Fruit fly (Drosophila melanogaster) whole organism, embryonic: ENCODE data around the gene RpS28a.

Source experiments
- Adf1 ChIP-seq: fragments of 200-800 bp; sonication (Bioruptor generic); IDR thresholded peaks from 2 replicates; pipeline ENCODE4 v1.3.6; 2022; ENCODE audit warnings: missing biosample characterization, missing genetic modification characterization
- Antp ChIP-seq: fragments of 200-800 bp; sonication (Bioruptor generic); optimal IDR thresholded peaks from 3 replicates; lab custom pipeline; 2016; ENCODE audit warnings: missing biosample characterization, missing genetic modification characterization
- CG10147 ChIP-seq: fragments of 200-800 bp; sonication (Bioruptor generic); optimal IDR thresholded peaks from 2 replicates; lab custom pipeline; 2019; ENCODE audit warnings: missing biosample characterization, mild to moderate bottlenecking, missing genetic modification characterization, moderate library complexity
- CG10274 ChIP-seq: fragments of 200-800 bp; sonication (Bioruptor generic); optimal IDR thresholded peaks from 3 replicates; lab custom pipeline; 2017; ENCODE audit warnings: missing biosample characterization, mild to moderate bottlenecking, missing genetic modification characterization
- CG11695 ChIP-seq: fragments of 200-800 bp; sonication (Bioruptor generic); IDR thresholded peaks from 3 replicates; pipeline ENCODE4 v1.3.6; 2022; ENCODE audit warnings: missing biosample characterization, missing genetic modification characterization
- CG13424 ChIP-seq: fragments of 200-800 bp; sonication (Bioruptor generic); optimal IDR thresholded peaks from 2 replicates; lab custom pipeline; 2019; ENCODE audit warnings: missing biosample characterization, mild to moderate bottlenecking, missing genetic modification characterization, moderate library complexity
- CG16779 ChIP-seq: fragments of 200-800 bp; sonication (Bioruptor generic); IDR thresholded peaks from 2 replicates; pipeline ENCODE4 v1.3.6; 2022; ENCODE audit warnings: missing biosample characterization, missing genetic modification characterization
- CG17359 ChIP-seq: fragments of 200-800 bp; sonication (Bioruptor generic); optimal IDR thresholded peaks from 3 replicates; lab custom pipeline; 2018; ENCODE audit warnings: missing biosample characterization, mild to moderate bottlenecking, missing genetic modification characterization, moderate library complexity
- CG17385 ChIP-seq: fragments of 200-800 bp; sonication (Bioruptor generic); optimal IDR thresholded peaks from 3 replicates; lab custom pipeline; 2018; ENCODE audit warnings: missing biosample characterization, mild to moderate bottlenecking, missing genetic modification characterization
- CG17829 ChIP-seq: fragments of 200-800 bp; optimal IDR thresholded peaks from 2 replicates; lab custom pipeline; 2019; ENCODE audit warnings: missing biosample characterization, mild to moderate bottlenecking, missing genetic modification characterization, moderate library complexity
- CG32532 ChIP-seq: fragments of 200-800 bp; sonication (Bioruptor generic); IDR thresholded peaks from 2 replicates; pipeline ENCODE4 v1.3.6; 2022; ENCODE audit warnings: missing biosample characterization, missing genetic modification characterization
- CG34376 ChIP-seq: fragments of 200-800 bp; sonication (Bioruptor generic); optimal IDR thresholded peaks from 2 replicates; lab custom pipeline; 2018; ENCODE audit warnings: missing biosample characterization, mild to moderate bottlenecking, missing genetic modification characterization
- CG6272 ChIP-seq: fragments of 200-800 bp; sonication (Bioruptor generic); IDR thresholded peaks from 2 replicates; pipeline ENCODE4 v1.3.6; 2022; ENCODE audit warnings: missing biosample characterization, missing genetic modification characterization
- CG6765 ChIP-seq: fragments of 200-800 bp; sonication (Bioruptor generic); optimal IDR thresholded peaks from 3 replicates; lab custom pipeline; 2017; ENCODE audit warnings: missing biosample characterization, mild to moderate bottlenecking, missing genetic modification characterization
- CG6854 ChIP-seq: fragments of 200-800 bp; sonication (Bioruptor generic); optimal IDR thresholded peaks from 3 replicates; lab custom pipeline; 2017; ENCODE audit warnings: missing biosample characterization, mild to moderate bottlenecking, missing genetic modification characterization
- CG7839 ChIP-seq: fragments of 200-800 bp; sonication (Bioruptor generic); optimal IDR thresholded peaks from 3 replicates; lab custom pipeline; 2018; ENCODE audit warnings: missing biosample characterization, mild to moderate bottlenecking, missing genetic modification characterization, moderate library complexity
- CG8290 ChIP-seq, 3 experiments: fragments of 200-800 bp; sonication (Bioruptor generic); optimal IDR thresholded peaks; 2 replicates each; lab custom pipeline; 2016 to 2019; ENCODE audit warnings: missing biosample characterization in 3 of 3, missing genetic modification characterization in 3 of 3, mild to moderate bottlenecking in 2 of 3, moderate library complexity in 1 of 3
- CG8765 ChIP-seq: fragments of 200-800 bp; sonication (Bioruptor generic); IDR thresholded peaks from 2 replicates; pipeline ENCODE4 v1.3.6; 2022; ENCODE audit warnings: missing biosample characterization, missing genetic modification characterization
- CoRest ChIP-seq: fragments of 200-800 bp; sonication (Bioruptor generic); optimal IDR thresholded peaks from 3 replicates; lab custom pipeline; 2018; ENCODE audit warnings: missing biosample characterization, mild to moderate bottlenecking, missing genetic modification characterization, moderate library complexity
- D19A ChIP-seq: fragments of 200-800 bp; optimal IDR thresholded peaks from 3 replicates; lab custom pipeline; 2019; ENCODE audit warnings: missing biosample characterization, mild to moderate bottlenecking, missing genetic modification characterization, moderate library complexity
- Dad ChIP-seq: fragments of 200-800 bp; sonication (Bioruptor generic); optimal IDR thresholded peaks from 3 replicates; lab custom pipeline; 2016; ENCODE audit warnings: missing biosample characterization, missing genetic modification characterization
- Dbx ChIP-seq: fragments of 200-800 bp; sonication (Bioruptor generic); IDR thresholded peaks from 3 replicates; pipeline ENCODE4 v1.3.6; 2022; ENCODE audit warnings: missing biosample characterization, missing genetic modification characterization
- Doc2 ChIP-seq: fragments of 200-800 bp; sonication (Bioruptor generic); IDR thresholded peaks from 2 replicates; pipeline ENCODE4 v1.3.6; 2022; ENCODE audit warnings: missing biosample characterization, missing genetic modification characterization
- Fer1 ChIP-seq: fragments of 200-800 bp; sonication (Bioruptor generic); optimal IDR thresholded peaks from 2 replicates; lab custom pipeline; 2017; ENCODE audit warnings: missing biosample characterization, mild to moderate bottlenecking, missing genetic modification characterization
- Hmr ChIP-seq: fragments of 200-800 bp; sonication (Bioruptor generic); optimal IDR thresholded peaks from 3 replicates; lab custom pipeline; 2017; ENCODE audit warnings: mild to moderate bottlenecking, missing biosample characterization, missing genetic modification reagents, missing genetic modification characterization
- Mes4 ChIP-seq: fragments of 200-800 bp; sonication (Bioruptor generic); optimal IDR thresholded peaks from 2 replicates; lab custom pipeline; 2016; ENCODE audit warnings: missing biosample characterization, missing genetic modification characterization
- NC2β ChIP-seq: fragments of 200-800 bp; sonication (Bioruptor generic); optimal IDR thresholded peaks from 2 replicates; lab custom pipeline; 2016; ENCODE audit warnings: missing biosample characterization, missing genetic modification characterization
- Ptx1 ChIP-seq: fragments of 200-800 bp; sonication (Bioruptor generic); IDR thresholded peaks from 2 replicates; pipeline ENCODE4 v1.3.6; 2022; ENCODE audit warnings: missing biosample characterization, missing genetic modification characterization
- Ravus ChIP-seq: fragments of 200-800 bp; sonication (Bioruptor generic); IDR thresholded peaks from 2 replicates; pipeline ENCODE4 v1.3.6; 2022; ENCODE audit warnings: missing biosample characterization, missing genetic modification characterization
- Rfx ChIP-seq: fragments of 200-800 bp; sonication (Bioruptor generic); IDR thresholded peaks from 2 replicates; pipeline ENCODE4 v1.3.6; 2022; ENCODE audit warnings: missing biosample characterization, missing genetic modification characterization
- Taf1 ChIP-seq: fragments of 200-800 bp; sonication (Bioruptor generic); IDR thresholded peaks from 2 replicates; pipeline ENCODE4 v1.3.6; 2022; ENCODE audit warnings: missing biosample characterization, missing genetic modification characterization
- Vsx1 ChIP-seq: fragments of 200-800 bp; sonication (Bioruptor generic); optimal IDR thresholded peaks from 2 replicates; lab custom pipeline; 2017; ENCODE audit warnings: missing biosample characterization, mild to moderate bottlenecking, missing genetic modification characterization, missing genetic modification reagents
- crol ChIP-seq: fragments of 200-800 bp; sonication (Bioruptor generic); IDR thresholded peaks from 2 replicates; pipeline ENCODE4 v1.3.6; 2022; ENCODE audit warnings: missing biosample characterization, missing genetic modification characterization
- gsb-n ChIP-seq: fragments of 200-800 bp; sonication (Bioruptor generic); optimal IDR thresholded peaks from 3 replicates; lab custom pipeline; 2018; ENCODE audit warnings: missing biosample characterization, mild to moderate bottlenecking, missing genetic modification characterization
- gt ChIP-seq: fragments of 200-800 bp; sonication (Bioruptor generic); IDR thresholded peaks from 2 replicates; pipeline ENCODE4 v1.3.6; 2022; ENCODE audit warnings: missing biosample characterization, missing genetic modification characterization
- ham ChIP-seq: fragments of 200-800 bp; sonication (Bioruptor generic); IDR thresholded peaks from 2 replicates; pipeline ENCODE4 v1.3.6; 2022; ENCODE audit warnings: missing biosample characterization, missing genetic modification characterization
- kni ChIP-seq: fragments of 200-800 bp; sonication (Bioruptor generic); optimal IDR thresholded peaks from 3 replicates; lab custom pipeline; 2017; ENCODE audit warnings: mild to moderate bottlenecking, missing biosample characterization, missing genetic modification reagents, missing genetic modification characterization
- lmd ChIP-seq: fragments of 200-800 bp; sonication (Bioruptor generic); IDR thresholded peaks from 2 replicates; pipeline ENCODE4 v1.3.6; 2022; ENCODE audit warnings: missing biosample characterization, missing genetic modification characterization
- nerfin-2 ChIP-seq: fragments of 200-800 bp; sonication (Bioruptor generic); IDR thresholded peaks from 2 replicates; pipeline ENCODE4 v1.3.6; 2022; ENCODE audit warnings: missing biosample characterization, missing genetic modification characterization; ENCODE audit not compliant: partially characterized antibody
- odd ChIP-seq: fragments of 200-800 bp; sonication (Bioruptor generic); optimal IDR thresholded peaks from 2 replicates; lab custom pipeline; 2017; ENCODE audit warnings: missing biosample characterization, mild to moderate bottlenecking, missing genetic modification characterization
- org-1 ChIP-seq: fragments of 200-800 bp; sonication (Bioruptor generic); optimal IDR thresholded peaks from 2 replicates; lab custom pipeline; 2017; ENCODE audit warnings: missing biosample characterization, missing genetic modification characterization
- pb ChIP-seq: fragments of 200-800 bp; sonication (Bioruptor generic); optimal IDR thresholded peaks from 3 replicates; lab custom pipeline; 2016; ENCODE audit warnings: missing biosample characterization, missing genetic modification characterization
- peb ChIP-seq: fragments of 200-800 bp; sonication (Bioruptor generic); IDR thresholded peaks from 2 replicates; pipeline ENCODE4 v1.3.6; 2022; ENCODE audit warnings: missing biosample characterization, missing genetic modification characterization
- rib ChIP-seq: fragments of 200-800 bp; sonication (Bioruptor generic); IDR thresholded peaks from 2 replicates; pipeline ENCODE4 v1.3.6; 2022; ENCODE audit warnings: missing biosample characterization, missing genetic modification characterization
- seq ChIP-seq: fragments of 200-800 bp; sonication (Bioruptor generic); IDR thresholded peaks from 2 replicates; pipeline ENCODE4 v1.3.6; 2022; ENCODE audit warnings: missing biosample characterization, missing genetic modification characterization
- shn ChIP-seq: fragments of 200-800 bp; sonication (Bioruptor generic); optimal IDR thresholded peaks from 3 replicates; lab custom pipeline; 2016; ENCODE audit warnings: missing biosample characterization, missing genetic modification characterization
- slbo ChIP-seq: fragments of 200-800 bp; sonication (Bioruptor generic); IDR thresholded peaks from 2 replicates; pipeline ENCODE4 v1.3.6; 2022; ENCODE audit warnings: missing biosample characterization, missing genetic modification characterization
- twi ChIP-seq: fragments of 200-800 bp; optimal IDR thresholded peaks from 2 replicates; lab custom pipeline; 2019; ENCODE audit warnings: missing biosample characterization, mild to moderate bottlenecking, missing genetic modification characterization, moderate library complexity
- yki ChIP-seq: fragments of >200 bp; optimal IDR thresholded peaks from 3 replicates; lab custom pipeline; 2018
- zf30C ChIP-seq: fragments of 200-800 bp; sonication (Bioruptor generic); optimal IDR thresholded peaks from 3 replicates; lab custom pipeline; 2018; ENCODE audit warnings: missing biosample characterization, mild to moderate bottlenecking, missing genetic modification characterization

RpS28a gene

dm6 chr3R:30012602-30013489, 9.6 kb downstream of the RpS28a start (continued):
- TF ChIP-seq CG6765 (GFP tag; lab: Kevin White, UChicago) (peak; percentile 31), yki (lab: Kevin White, UChicago) (no peak), CG17829 (no peak), Adf1 (GFP tag; lab: Robert Waterston, UW) (no peak), CG16779 (GFP tag; lab: Robert Waterston, UW) (no peak), CG32532 (GFP tag; lab: Robert Waterston, UW) (peak; percentile 83), ham (GFP tag; lab: Robert Waterston, UW) (no peak), Ptx1 (GFP tag; lab: Robert Waterston, UW) (0 out of 2 replicates have a peak, but pooled peaks have one; percentile 32), gt (GFP tag; lab: Robert Waterston, UW) (no peak), CG10147 (GFP tag; lab: Kevin White, UChicago) (no peak), CG17359 (tag; lab: Kevin White, UChicago) (no peak), twi (tag; lab: Kevin White, UChicago) (no peak), gsb-n (no peak), lmd (GFP tag; lab: Robert Waterston, UW) (peak; percentile 42; the same call in 1 of the 2 replicates), D19A (no peak), CG8290 (GFP tag; optimal IDR thresholded peaks at IDR 0.05; lab: Kevin White, UChicago) (no peak), CG8290 (tag; optimal IDR thresholded peaks at IDR 0.05; lab: Kevin White, UChicago) (peak in 1 of 2 experiments; percentile 44), nerfin-2 (no peak), peb (GFP tag; lab: Robert Waterston, UW) (no peak), Taf1 (GFP tag; lab: Robert Waterston, UW) (peak; percentile 35; the same call in 1 of the 2 replicates), Vsx1 (GFP tag; lab: Kevin White, UChicago) (peak; percentile 20), CG11695 (GFP tag; lab: Robert Waterston, UW) (0 out of 3 replicates have a peak, but pooled peaks have one; percentile 35), shn (GFP tag; lab: Kevin White, UChicago) (no peak), rib (GFP tag; lab: Robert Waterston, UW) (peak; percentile 68; the same call in 1 of the 2 replicates), Antp (GFP tag; lab: Kevin White, UChicago) (no peak), seq (GFP tag; lab: Robert Waterston, UW) (no peak), org-1 (GFP tag; lab: Kevin White, UChicago) (no peak), CG10274 (GFP tag; lab: Kevin White, UChicago) (peak; percentile 85), CG6854 (GFP tag; lab: Kevin White, UChicago) (no peak), CG34376 (peak; percentile 27), CoRest (tag; lab: Kevin White, UChicago) (no peak), Dbx (GFP tag; lab: Robert Waterston, UW) (peak; percentile 33; the same call in 1 of the 3 replicates), CG8765 (GFP tag; lab: Robert Waterston, UW) (no peak), NC2β (GFP tag; lab: Kevin White, UChicago) (no peak), crol (GFP tag; lab: Robert Waterston, UW) (no peak), Dad (GFP tag; lab: Kevin White, UChicago) (no peak), slbo (GFP tag; lab: Robert Waterston, UW) (peak; percentile 48; the same call in 1 of the 2 replicates), zf30C (GFP tag; lab: Kevin White, UChicago) (no peak), Doc2 (no peak), Hmr (GFP tag; lab: Kevin White, UChicago) (peak; percentile 11), CG17385 (no peak), Fer1 (GFP tag; lab: Kevin White, UChicago) (no peak), CG13424 (tag; lab: Kevin White, UChicago) (no peak), CG7839 (peak; percentile 6), CG6272 (GFP tag; lab: Robert Waterston, UW) (no peak), kni (GFP tag; lab: Kevin White, UChicago) (no peak), pb (GFP tag; lab: Kevin White, UChicago) (no peak), Ravus (GFP tag; lab: Robert Waterston, UW) (no peak), odd (no peak), Rfx (GFP tag; lab: Robert Waterston, UW) (peak; percentile 65), Mes4 (GFP tag; lab: Kevin White, UChicago) (no peak)
